Worm (Caenorhabditis elegans) whole organism, young adult: Measurements from ENCODE around the gene K06B9.6.
A peak's percentile ranks its signal among the peaks of the same experiment; 100 is the strongest.

Experiments
- D2030.7 ChIP-seq: fragments of 200-800 bp; sonication (Bioruptor generic); IDR thresholded peaks from 2 replicates; pipeline ENCODE4 v1.3.6; 2022; ENCODE audit warnings: missing genetic modification reagents, missing genetic modification characterization, missing compliant biosample characterization
- F10E7.11 ChIP-seq: sonication (generic microtip); optimal IDR thresholded peaks from 2 replicates; lab custom pipeline; 2017; ENCODE audit warnings: mild to moderate bottlenecking, missing genetic modification characterization, moderate library complexity, missing compliant biosample characterization
- Y53G8AR.9 ChIP-seq: fragments of 200-800 bp; sonication (Bioruptor generic); conservative IDR thresholded peaks from 2 replicates; pipeline ENCODE4 v1.3.6; 2022; ENCODE audit warnings: missing genetic modification reagents, missing genetic modification characterization, missing compliant biosample characterization
- ZK185.1 ChIP-seq: sonication (generic microtip); optimal IDR thresholded peaks from 2 replicates; lab custom pipeline; 2016; ENCODE audit warnings: mild to moderate bottlenecking, missing genetic modification characterization, missing compliant biosample characterization; ENCODE audit not compliant: poor library complexity, severe bottlenecking
- ama-1 ChIP-seq, 3 experiments: fragments of 150-350 bp in 1 of 3; sonication (generic microtip) in 2 of 3; optimal IDR thresholded peaks; 2 replicates each; lab custom pipeline; 2014 to 2018; ENCODE audit warnings: missing biosample characterization in 2 of 3, missing genetic modification characterization in 2 of 3, missing genetic modification reagents in 2 of 3
- attf-5 ChIP-seq: fragments of 200-800 bp; sonication (Bioruptor generic); optimal IDR thresholded peaks from 2 replicates; lab custom pipeline; 2018; ENCODE audit warnings: mild to moderate bottlenecking, missing genetic modification characterization, missing compliant biosample characterization
- attf-6 ChIP-seq: fragments of 200-800 bp; sonication (Bioruptor generic); IDR thresholded peaks from 2 replicates; pipeline ENCODE4 v1.3.6; 2022; ENCODE audit warnings: missing genetic modification reagents, missing genetic modification characterization, missing compliant biosample characterization
- ccch-3 ChIP-seq: fragments of 200-800 bp; sonication (Bioruptor generic); optimal IDR thresholded peaks from 2 replicates; lab custom pipeline; 2018; ENCODE audit warnings: mild to moderate bottlenecking, missing genetic modification characterization, missing compliant biosample characterization
- ceh-58 ChIP-seq: fragments of 200-800 bp; sonication (Bioruptor generic); IDR thresholded peaks from 2 replicates; pipeline ENCODE4 v1.3.6; 2022; ENCODE audit warnings: missing genetic modification characterization, missing compliant biosample characterization
- chd-7 ChIP-seq: sonication (generic microtip); optimal IDR thresholded peaks from 2 replicates; lab custom pipeline; 2016; ENCODE audit warnings: mild to moderate bottlenecking, missing genetic modification characterization, moderate library complexity, missing compliant biosample characterization
- dpl-1 ChIP-seq: fragments of 150-350 bp; optimal IDR thresholded peaks from 2 replicates; lab custom pipeline; 2014; ENCODE audit warnings: missing biosample characterization, missing genetic modification reagents, missing genetic modification characterization
- efl-1 ChIP-seq: fragments of 150-350 bp; optimal IDR thresholded peaks from 2 replicates; lab custom pipeline; 2014; ENCODE audit warnings: missing biosample characterization, missing genetic modification reagents, missing genetic modification characterization
- egl-44 ChIP-seq: fragments of 200-800 bp; sonication (Bioruptor generic); IDR thresholded peaks from 2 replicates; pipeline ENCODE4 v1.3.6; 2022; ENCODE audit warnings: missing genetic modification reagents, missing genetic modification characterization, missing compliant biosample characterization
- ekl-4 ChIP-seq: fragments of 200-800 bp; sonication (Bioruptor generic); IDR thresholded peaks from 2 replicates; pipeline ENCODE4 v1.3.6; 2022; ENCODE audit warnings: missing genetic modification reagents, missing genetic modification characterization, missing compliant biosample characterization
- ets-4 ChIP-seq: fragments of 200-800 bp; sonication (Bioruptor generic); optimal IDR thresholded peaks from 2 replicates; lab custom pipeline; 2018; ENCODE audit warnings: mild to moderate bottlenecking, missing genetic modification characterization, missing compliant biosample characterization
- fkh-3 ChIP-seq: sonication (generic microtip); optimal IDR thresholded peaks from 2 replicates; lab custom pipeline; 2016; ENCODE audit warnings: mild to moderate bottlenecking, missing genetic modification characterization, missing compliant biosample characterization
- hmg-1.2 ChIP-seq: fragments of 200-800 bp; sonication (Bioruptor generic); IDR thresholded peaks from 2 replicates; pipeline ENCODE4 v1.3.6; 2022; ENCODE audit warnings: missing genetic modification reagents, missing genetic modification characterization, missing compliant biosample characterization
- hrde-1 ChIP-seq: sonication (generic microtip); optimal IDR thresholded peaks from 2 replicates; lab custom pipeline; 2016; ENCODE audit warnings: missing genetic modification characterization, mild to moderate bottlenecking, missing compliant biosample characterization, moderate library complexity, missing genotype, missing genetic modification reagents, borderline replicate concordance
- hsf-1 ChIP-seq: fragments of 200-800 bp; sonication (Bioruptor generic); IDR thresholded peaks from 2 replicates; pipeline ENCODE4 v1.3.6; 2022; ENCODE audit warnings: missing genetic modification reagents, missing genetic modification characterization, missing compliant biosample characterization
- lag-1 ChIP-seq: fragments of 200-800 bp; sonication (Bioruptor generic); IDR thresholded peaks from 2 replicates; pipeline ENCODE4 v1.3.6; 2022; ENCODE audit warnings: missing genetic modification reagents, missing genetic modification characterization, missing compliant biosample characterization
- lin-54 ChIP-seq: fragments of 200-800 bp; sonication (Bioruptor generic); optimal IDR thresholded peaks from 2 replicates; lab custom pipeline; 2018; ENCODE audit warnings: mild to moderate bottlenecking, missing genetic modification characterization, missing compliant biosample characterization
- lsl-1 ChIP-seq: fragments of 200-800 bp; sonication (Bioruptor generic); optimal IDR thresholded peaks from 2 replicates; lab custom pipeline; 2018; ENCODE audit warnings: mild to moderate bottlenecking, missing genetic modification characterization, moderate library complexity, missing compliant biosample characterization
- madf-3 ChIP-seq: fragments of 200-800 bp; sonication (Bioruptor generic); IDR thresholded peaks from 2 replicates; pipeline ENCODE4 v1.3.6; 2022; ENCODE audit warnings: missing genetic modification reagents, missing genetic modification characterization, missing compliant biosample characterization
- madf-6 ChIP-seq: fragments of 200-800 bp; sonication (Bioruptor generic); IDR thresholded peaks from 2 replicates; pipeline ENCODE4 v1.3.6; 2022; ENCODE audit warnings: missing genetic modification reagents, missing genetic modification characterization, missing compliant biosample characterization
- nhr-27 ChIP-seq: fragments of 200-800 bp; sonication (Bioruptor generic); optimal IDR thresholded peaks from 2 replicates; lab custom pipeline; 2018; ENCODE audit warnings: mild to moderate bottlenecking, missing genetic modification characterization, moderate library complexity, missing compliant biosample characterization
- nhr-90 ChIP-seq: sonication (generic microtip); optimal IDR thresholded peaks from 2 replicates; lab custom pipeline; 2016; ENCODE audit warnings: missing genotype, mild to moderate bottlenecking, missing genetic modification characterization, missing compliant biosample characterization
- pbrm-1 ChIP-seq: fragments of 200-800 bp; sonication (Bioruptor generic); IDR thresholded peaks from 2 replicates; pipeline ENCODE4 v1.3.6; 2022; ENCODE audit warnings: missing genetic modification reagents, missing genetic modification characterization, missing compliant biosample characterization
- repo-1 ChIP-seq: sonication (generic microtip); optimal IDR thresholded peaks from 2 replicates; lab custom pipeline; 2017; ENCODE audit warnings: mild to moderate bottlenecking, missing genetic modification characterization, missing compliant biosample characterization
- rpc-1 ChIP-seq, 2 experiments: fragments of 150-350 bp in 1 of 2; sonication (generic microtip) in 1 of 2; optimal IDR thresholded peaks; 2 replicates each; lab custom pipeline; 2014 to 2018; ENCODE audit warnings: missing biosample characterization in 1 of 2, missing genetic modification characterization in 1 of 2, missing genetic modification reagents in 1 of 2, missing genotype in 1 of 2
- sdz-38 ChIP-seq: sonication (generic microtip); optimal IDR thresholded peaks from 2 replicates; lab custom pipeline; 2016; ENCODE audit warnings: missing genotype, missing genetic modification characterization, missing compliant biosample characterization
- snpc-1.1 ChIP-seq: sonication (generic microtip); optimal IDR thresholded peaks from 2 replicates; lab custom pipeline; 2017; ENCODE audit warnings: missing genetic modification characterization, mild to moderate bottlenecking, missing compliant biosample characterization, antibody characterized with exemption, moderate library complexity, missing genotype, missing genetic modification reagents; ENCODE audit not compliant: insufficient read depth
- snpc-3.4 ChIP-seq: sonication (generic microtip); optimal IDR thresholded peaks from 2 replicates; lab custom pipeline; 2017; ENCODE audit warnings: missing genetic modification characterization, mild to moderate bottlenecking, missing compliant biosample characterization, antibody characterized with exemption, moderate library complexity, missing genotype, missing genetic modification reagents
- snpc-4 ChIP-seq, 5 experiments: fragments of 150-350 bp in 1 of 5; sonication (generic microtip) in 4 of 5; optimal IDR thresholded peaks; 2 replicates each; lab custom pipeline; 2014 to 2018; ENCODE audit warnings: missing genetic modification characterization in 5 of 5, missing biosample characterization in 3 of 5, antibody characterized with exemption in 2 of 5, mild to moderate bottlenecking in 2 of 5, missing compliant biosample characterization in 2 of 5, missing genotype in 2 of 5, moderate library complexity in 2 of 5, missing genetic modification reagents in 1 of 5
- tbx-9 ChIP-seq: sonication (generic microtip); optimal IDR thresholded peaks from 2 replicates; lab custom pipeline; 2016; ENCODE audit warnings: borderline replicate concordance, missing genetic modification characterization, inconsistent platforms, missing compliant biosample characterization
- tlf-1 ChIP-seq: fragments of 200-800 bp; sonication (Bioruptor generic); optimal IDR thresholded peaks from 2 replicates; lab custom pipeline; 2018; ENCODE audit warnings: mild to moderate bottlenecking, missing genetic modification characterization, missing compliant biosample characterization
- unc-62 ChIP-seq: fragments of 150-350 bp; optimal IDR thresholded peaks from 2 replicates; lab custom pipeline; 2014; ENCODE audit warnings: missing biosample characterization, missing genetic modification reagents, missing genetic modification characterization
- xnd-1 ChIP-seq: sonication (generic microtip); optimal IDR thresholded peaks from 2 replicates; lab custom pipeline; 2016; ENCODE audit warnings: missing genotype, missing genetic modification reagents, missing genetic modification characterization, missing compliant biosample characterization
- ztf-26 ChIP-seq: sonication (generic microtip); optimal IDR thresholded peaks from 2 replicates; lab custom pipeline; 2017; ENCODE audit warnings: missing genetic modification characterization, missing compliant biosample characterization
- ztf-3 ChIP-seq: fragments of 200-800 bp; sonication (Bioruptor generic); optimal IDR thresholded peaks from 2 replicates; lab custom pipeline; 2018; ENCODE audit warnings: mild to moderate bottlenecking, missing genetic modification characterization, missing compliant biosample characterization
- ztf-6 ChIP-seq: fragments of 200-800 bp; sonication (Bioruptor generic); IDR thresholded peaks from 2 replicates; pipeline ENCODE4 v1.3.6; 2022; ENCODE audit warnings: missing genetic modification reagents, missing genetic modification characterization, missing compliant biosample characterization

K06B9.6 gene

DNA sequence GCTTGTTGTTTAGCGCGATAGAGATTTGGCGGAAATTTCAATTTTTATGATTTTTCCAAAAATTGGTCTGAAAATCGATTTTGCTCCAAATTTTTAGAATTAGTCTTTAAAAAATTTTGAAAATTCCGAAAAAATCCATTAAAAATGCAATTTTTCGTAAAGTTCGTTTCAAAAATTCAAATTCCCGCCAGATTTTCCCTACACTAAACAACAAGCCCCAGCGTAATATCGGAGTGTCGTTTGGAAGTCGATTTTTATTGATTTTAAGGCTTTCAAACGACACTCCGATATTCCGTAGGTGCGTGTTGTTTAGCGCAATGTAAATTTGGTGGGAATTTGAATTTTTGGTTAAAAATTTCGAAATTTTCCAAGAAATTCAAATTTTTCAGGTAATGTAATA, 20.0 kb downstream of the K06B9.6 start (continued):
- no peak for TF ChIP-seq tlf-1 (GFP tag; lab: Kevin White, UChicago)
- TF ChIP-seq ztf-3, result no peak
- no peak for TF ChIP-seq Y53G8AR.9 (GFP tag; lab: Robert Waterston, UW)
- TF ChIP-seq efl-1 (GFP tag; lab: Kevin White, UChicago), result peak; percentile 32
- TF ChIP-seq repo-1 (tag; lab: Kevin White, UChicago), result no peak
- peak; percentile 32; the same call in 1 of the 2 replicates for TF ChIP-seq D2030.7 (GFP tag; lab: Robert Waterston, UW)
- peak; percentile 83 for TF ChIP-seq lin-54
- TF ChIP-seq pbrm-1 (GFP tag; lab: Robert Waterston, UW), result no peak
- TF ChIP-seq ama-1 (optimal IDR thresholded peaks at IDR 0.05; lab: Kevin White, UChicago), result no peak
- TF ChIP-seq ama-1 (GFP tag; optimal IDR thresholded peaks at IDR 0.05; lab: Kevin White, UChicago), result no peak
- TF ChIP-seq madf-6 (GFP tag; lab: Robert Waterston, UW), result peak; percentile 30; the same call in 1 of the 2 replicates
- no peak for TF ChIP-seq fkh-3 (tag; lab: Kevin White, UChicago)
- TF ChIP-seq sdz-38 (tag; lab: Kevin White, UChicago), result no peak
- TF ChIP-seq egl-44 (GFP tag; lab: Robert Waterston, UW), result no peak
- TF ChIP-seq lsl-1 (GFP tag; lab: Kevin White, UChicago), result peak; percentile 43
- no peak for TF ChIP-seq chd-7 (tag; lab: Kevin White, UChicago)
- no peak for TF ChIP-seq ztf-26 (tag; lab: Kevin White, UChicago)
- TF ChIP-seq nhr-90 (tag; lab: Kevin White, UChicago), result no peak
- no peak for TF ChIP-seq ccch-3 (GFP tag; lab: Kevin White, UChicago)
- no peak for TF ChIP-seq madf-3 (GFP tag; lab: Robert Waterston, UW)
- TF ChIP-seq, all 124 proteins: peak for 9

- no peak for TF ChIP-seq lag-1 (GFP tag; lab: Robert Waterston, UW)
- no peak for TF ChIP-seq hrde-1 (tag; lab: Kevin White, UChicago)
- TF ChIP-seq tbx-9 (tag; lab: Kevin White, UChicago), result no peak
- TF ChIP-seq rpc-1 (optimal IDR thresholded peaks at IDR 0.05; lab: Kevin White, UChicago), result no peak
- TF ChIP-seq rpc-1 (tag; optimal IDR thresholded peaks at IDR 0.05; lab: Kevin White, UChicago), result no peak
- TF ChIP-seq nhr-27, result no peak
- no peak for TF ChIP-seq snpc-4 (GFP tag; optimal IDR thresholded peaks at IDR 0.05; lab: Kevin White, UChicago)
- no peak for TF ChIP-seq snpc-4 (tag; optimal IDR thresholded peaks at IDR 0.05; lab: Kevin White, UChicago)
- TF ChIP-seq efl-1 (GFP tag; lab: Kevin White, UChicago), result no peak
- no peak for TF ChIP-seq ets-4 (GFP tag; lab: Kevin White, UChicago)
- TF ChIP-seq dpl-1 (GFP tag; lab: Kevin White, UChicago), result no peak
- TF ChIP-seq ceh-58 (GFP tag; lab: Robert Waterston, UW), result no peak
- TF ChIP-seq attf-6 (GFP tag; lab: Robert Waterston, UW), result no peak
- no peak for TF ChIP-seq unc-62 (GFP tag; lab: Kevin White, UChicago)
- TF ChIP-seq ekl-4 (GFP tag; lab: Robert Waterston, UW), result no peak
- TF ChIP-seq xnd-1 (tag; lab: Kevin White, UChicago), result no peak
- TF ChIP-seq Y53G8AR.9 (GFP tag; lab: Robert Waterston, UW), result no peak
- TF ChIP-seq F10E7.11, result no peak
- no peak for TF ChIP-seq snpc-1.1
- TF ChIP-seq attf-5, result no peak
- TF ChIP-seq lsl-1 (GFP tag; lab: Kevin White, UChicago), result no peak
Observed at ce11 chrIV:4176088-4176487, 20.5 kb downstream of the K06B9.6 start, which contains the start of gene dnj-15. TSS of gene dnj-15 (plus strand) at chrIV:4176388.

ce11 chrIV:4173789-4174188, 22.8 kb downstream of the K06B9.6 start, which contains the start of gene rnp-3:
TSS of gene rnp-3 (plus strand) at chrIV:4174089.
- TF ChIP-seq hmg-1.2, result no peak
- TF ChIP-seq ZK185.1, result no peak
- no peak for TF ChIP-seq chd-7 (tag; lab: Kevin White, UChicago)
- no peak for TF ChIP-seq nhr-90 (tag; lab: Kevin White, UChicago)
- TF ChIP-seq snpc-3.4 (tag; lab: Kevin White, UChicago), result no peak
- no peak for TF ChIP-seq hsf-1 (GFP tag; lab: Robert Waterston, UW)
- TF ChIP-seq ztf-6 (GFP tag; lab: Robert Waterston, UW), result no peak
- TF ChIP-seq lin-54, result no peak
